Worm (Caenorhabditis elegans) whole organism, L3 larva: ENCODE results near the gene fbxa-96.

Experiments
- R02D3.7 ChIP-seq: fragments of 150-350 bp; optimal IDR thresholded peaks from 2 replicates; lab custom pipeline; 2014; ENCODE audit warnings: missing biosample characterization, missing genetic modification characterization
- aly-2 ChIP-seq: fragments of 150-350 bp; optimal IDR thresholded peaks from 2 replicates; lab custom pipeline; 2014; ENCODE audit warnings: missing biosample characterization, missing genetic modification characterization
- ama-1 ChIP-seq: fragments of 150-350 bp; optimal IDR thresholded peaks from 2 replicates; lab custom pipeline; 2018
- ceh-16 ChIP-seq: sonication (generic microtip); optimal IDR thresholded peaks from 2 replicates; lab custom pipeline; 2017; ENCODE audit warnings: missing biosample characterization, missing genetic modification characterization
- ceh-28 ChIP-seq: fragments of 150-350 bp; optimal IDR thresholded peaks from 2 replicates; lab custom pipeline; 2014; ENCODE audit warnings: missing biosample characterization, missing genetic modification reagents, missing genetic modification characterization
- ceh-82 ChIP-seq: fragments of 150-350 bp; optimal IDR thresholded peaks from 2 replicates; lab custom pipeline; 2014; ENCODE audit warnings: missing biosample characterization, missing genetic modification characterization
- ceh-9 ChIP-seq: sonication (generic microtip); optimal IDR thresholded peaks from 2 replicates; lab custom pipeline; 2018; ENCODE audit warnings: missing biosample characterization, missing genetic modification characterization
- daf-12 ChIP-seq: fragments of 150-350 bp; optimal IDR thresholded peaks from 2 replicates; lab custom pipeline; 2014; ENCODE audit warnings: missing biosample characterization, missing genetic modification reagents, missing genetic modification characterization
- egl-27 ChIP-seq: sonication (generic microtip); optimal IDR thresholded peaks from 4 replicates; lab custom pipeline; 2017; ENCODE audit warnings: missing biosample characterization, missing genetic modification reagents, missing genetic modification characterization
- egl-5 ChIP-seq: fragments of 150-350 bp; optimal IDR thresholded peaks from 2 replicates; lab custom pipeline; 2017; ENCODE audit warnings: missing biosample characterization, missing genetic modification reagents, missing genetic modification characterization, inconsistent platforms
- elt-1 ChIP-seq: fragments of 150-350 bp; optimal IDR thresholded peaks from 2 replicates; lab custom pipeline; 2014; ENCODE audit warnings: missing biosample characterization, missing genetic modification characterization
- elt-2 ChIP-seq: sonication (generic microtip); optimal IDR thresholded peaks from 2 replicates; lab custom pipeline; 2016; ENCODE audit warnings: missing genetic modification reagents, mild to moderate bottlenecking, missing genetic modification characterization, missing compliant biosample characterization
- elt-3 ChIP-seq, 3 experiments: fragments of 150-350 bp in 1 of 3; sonication (generic microtip) in 2 of 3; optimal IDR thresholded peaks; 2 replicates in 2 of 3; 4 replicates in 1 of 3; lab custom pipeline; 2014 to 2017; ENCODE audit warnings: missing biosample characterization in 3 of 3, missing genetic modification characterization in 3 of 3
- eor-1 ChIP-seq, 2 experiments: fragments of 150-350 bp; optimal IDR thresholded peaks; 2 replicates each; lab custom pipeline; 2014 to 2018; ENCODE audit warnings: missing biosample characterization in 2 of 2, missing genetic modification characterization in 2 of 2
- fkh-10 ChIP-seq: sonication (generic microtip); optimal IDR thresholded peaks from 2 replicates; lab custom pipeline; 2017; ENCODE audit warnings: missing biosample characterization, missing genetic modification reagents, missing genetic modification characterization
- fos-1 ChIP-seq: fragments of 150-350 bp; optimal IDR thresholded peaks from 2 replicates; lab custom pipeline; 2014; ENCODE audit warnings: missing biosample characterization, missing genetic modification characterization
- hmg-11 ChIP-seq: sonication (generic microtip); optimal IDR thresholded peaks from 2 replicates; lab custom pipeline; 2016; ENCODE audit warnings: missing genetic modification characterization, missing compliant biosample characterization
- lin-15B ChIP-seq: fragments of 150-350 bp; optimal IDR thresholded peaks from 2 replicates; lab custom pipeline; 2014; ENCODE audit warnings: missing biosample characterization, missing genetic modification characterization
- lin-39 ChIP-seq: fragments of 150-350 bp; optimal IDR thresholded peaks from 2 replicates; lab custom pipeline; 2018; ENCODE audit warnings: missing biosample characterization, missing genetic modification reagents, missing genetic modification characterization
- mdl-1 ChIP-seq: fragments of 150-350 bp; optimal IDR thresholded peaks from 2 replicates; lab custom pipeline; 2014; ENCODE audit warnings: missing biosample characterization, missing genetic modification characterization
- mml-1 ChIP-seq: fragments of 150-350 bp; sonication (generic microtip); optimal IDR thresholded peaks from 3 replicates; lab custom pipeline; 2014; ENCODE audit warnings: missing biosample characterization, missing genetic modification characterization
- nfya-1 ChIP-seq: sonication (generic microtip); optimal IDR thresholded peaks from 2 replicates; lab custom pipeline; 2017; ENCODE audit warnings: missing genetic modification characterization, mild to moderate bottlenecking, missing compliant biosample characterization, antibody characterized with exemption, moderate library complexity; ENCODE audit not compliant: insufficient read depth
- nhr-11 ChIP-seq: fragments of 150-350 bp; optimal IDR thresholded peaks from 2 replicates; lab custom pipeline; 2014; ENCODE audit warnings: missing biosample characterization, missing genetic modification characterization
- nhr-12 ChIP-seq: fragments of 150-350 bp; optimal IDR thresholded peaks from 2 replicates; lab custom pipeline; 2014; ENCODE audit warnings: missing biosample characterization, missing genetic modification characterization
- nhr-23 ChIP-seq: fragments of 150-350 bp; optimal IDR thresholded peaks from 2 replicates; lab custom pipeline; 2014; ENCODE audit warnings: missing biosample characterization, missing genetic modification reagents, missing genetic modification characterization
- nhr-237 ChIP-seq: fragments of 150-350 bp; optimal IDR thresholded peaks from 2 replicates; lab custom pipeline; 2014; ENCODE audit warnings: missing biosample characterization, missing genetic modification characterization
- nhr-25 ChIP-seq: sonication (generic microtip); optimal IDR thresholded peaks from 2 replicates; lab custom pipeline; 2017; ENCODE audit warnings: missing biosample characterization, missing genetic modification characterization
- nhr-28 ChIP-seq: fragments of 150-350 bp; optimal IDR thresholded peaks from 2 replicates; lab custom pipeline; 2014; ENCODE audit warnings: missing biosample characterization, missing genetic modification characterization
- nhr-43 ChIP-seq: sonication (generic microtip); optimal IDR thresholded peaks from 2 replicates; lab custom pipeline; 2016; ENCODE audit warnings: mild to moderate bottlenecking, missing genetic modification characterization, missing compliant biosample characterization; ENCODE audit not compliant: poor library complexity, severe bottlenecking
- nhr-67 ChIP-seq: fragments of 150-350 bp; optimal IDR thresholded peaks from 2 replicates; lab custom pipeline; 2014; ENCODE audit warnings: missing biosample characterization, missing genetic modification characterization
- nhr-76 ChIP-seq: fragments of 150-350 bp; sonication (generic microtip); optimal IDR thresholded peaks from 5 replicates; lab custom pipeline; 2014; ENCODE audit warnings: missing biosample characterization, missing genetic modification characterization
- nhr-77 ChIP-seq: fragments of 150-350 bp; optimal IDR thresholded peaks from 2 replicates; lab custom pipeline; 2014; ENCODE audit warnings: missing biosample characterization, missing genetic modification characterization
- pha-4 ChIP-seq: fragments of 150-350 bp; optimal IDR thresholded peaks from 2 replicates; lab custom pipeline; 2014; ENCODE audit warnings: missing biosample characterization, missing genetic modification reagents, missing genetic modification characterization
- pqm-1 ChIP-seq: fragments of 150-350 bp; optimal IDR thresholded peaks from 2 replicates; lab custom pipeline; 2017; ENCODE audit warnings: missing biosample characterization, missing genetic modification characterization, inconsistent platforms
- sea-2 ChIP-seq: fragments of 150-350 bp; sonication (generic microtip); optimal IDR thresholded peaks from 4 replicates; lab custom pipeline; 2014; ENCODE audit warnings: missing biosample characterization, missing genetic modification reagents, missing genetic modification characterization
- skn-1 ChIP-seq: fragments of 150-350 bp; optimal IDR thresholded peaks from 2 replicates; lab custom pipeline; 2014; ENCODE audit warnings: missing biosample characterization, missing genetic modification characterization
- snpc-4 ChIP-seq: fragments of 150-350 bp; optimal IDR thresholded peaks from 2 replicates; lab custom pipeline; 2014; ENCODE audit warnings: missing biosample characterization, missing genetic modification characterization
- tbx-2 ChIP-seq: sonication (generic microtip); optimal IDR thresholded peaks from 2 replicates; lab custom pipeline; 2016; ENCODE audit warnings: mild to moderate bottlenecking, missing genetic modification characterization, missing compliant biosample characterization
- unc-39 ChIP-seq: sonication (generic microtip); optimal IDR thresholded peaks from 4 replicates; lab custom pipeline; 2017; ENCODE audit warnings: missing biosample characterization, missing genetic modification characterization
- zag-1 ChIP-seq: fragments of 150-350 bp; optimal IDR thresholded peaks from 2 replicates; lab custom pipeline; 2014; ENCODE audit warnings: missing biosample characterization, missing genetic modification characterization

Gene fbxa-96

DNA sequence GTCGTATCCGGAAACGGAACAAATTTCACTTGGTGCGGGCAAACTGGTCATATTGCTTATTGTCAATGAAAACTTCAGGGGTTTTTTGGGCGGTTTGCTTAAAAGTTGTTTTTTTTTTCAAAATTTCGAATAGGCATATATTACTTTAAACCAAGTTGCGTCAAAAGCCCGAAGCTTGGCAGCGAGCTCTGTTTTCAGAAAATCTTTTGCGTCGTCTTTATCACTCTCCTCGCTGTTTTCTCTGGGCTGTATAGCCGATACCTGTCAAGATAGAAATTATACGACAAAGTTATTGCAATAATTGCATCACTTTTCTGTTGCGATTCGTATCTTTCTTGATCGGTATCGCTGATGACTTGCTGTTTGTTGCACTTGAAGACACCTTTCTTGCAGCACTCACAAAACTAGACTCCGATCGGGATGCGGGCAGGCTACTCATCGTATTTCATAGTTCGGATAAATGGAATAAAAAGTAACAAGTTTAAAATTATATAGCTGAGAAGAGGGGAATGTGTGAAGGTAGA is 15.9 kb upstream of the fbxa-96 start, which contains the start of the genes H40L08.3 and H40L08.9 (continued):
- TF ChIP-seq pha-4 (tag; lab: Kevin White, UChicago) = no peak
- TF ChIP-seq aly-2 (tag; lab: Kevin White, UChicago) = no peak
- no peak for TF ChIP-seq ceh-16 (tag; lab: Kevin White, UChicago)
- no peak for TF ChIP-seq ceh-9
- no peak for TF ChIP-seq lin-15B (tag; lab: Kevin White, UChicago)
- TF ChIP-seq nhr-43 (tag; lab: Kevin White, UChicago) = peak; percentile 42
- peak; percentile 97 for TF ChIP-seq ama-1
- no peak for TF ChIP-seq nfya-1 (tag; lab: Kevin White, UChicago)
- TF ChIP-seq egl-5 (tag; lab: Kevin White, UChicago) = no peak
- TF ChIP-seq ceh-82 (tag; lab: Kevin White, UChicago) = no peak
- no peak for TF ChIP-seq R02D3.7 (tag; lab: Kevin White, UChicago)
- no peak for TF ChIP-seq nhr-77
- TF ChIP-seq nhr-237 (tag; lab: Kevin White, UChicago) = no peak
- no peak for TF ChIP-seq nhr-76 (tag; lab: Kevin White, UChicago)
- peak in 2 of 3 experiments; percentile 7 to 54 for TF ChIP-seq elt-3 (tag; optimal IDR thresholded peaks at IDR 0.05; lab: Kevin White, UChicago)
- TF ChIP-seq fos-1 (tag; lab: Kevin White, UChicago) = no peak
- no peak for TF ChIP-seq ceh-28 (tag; lab: Kevin White, UChicago)
- TF ChIP-seq pqm-1 = no peak
- TF ChIP-seq sea-2 (GFP tag; lab: Kevin White, UChicago) = no peak
- TF ChIP-seq, all 47 proteins: peak for 7

DNA sequence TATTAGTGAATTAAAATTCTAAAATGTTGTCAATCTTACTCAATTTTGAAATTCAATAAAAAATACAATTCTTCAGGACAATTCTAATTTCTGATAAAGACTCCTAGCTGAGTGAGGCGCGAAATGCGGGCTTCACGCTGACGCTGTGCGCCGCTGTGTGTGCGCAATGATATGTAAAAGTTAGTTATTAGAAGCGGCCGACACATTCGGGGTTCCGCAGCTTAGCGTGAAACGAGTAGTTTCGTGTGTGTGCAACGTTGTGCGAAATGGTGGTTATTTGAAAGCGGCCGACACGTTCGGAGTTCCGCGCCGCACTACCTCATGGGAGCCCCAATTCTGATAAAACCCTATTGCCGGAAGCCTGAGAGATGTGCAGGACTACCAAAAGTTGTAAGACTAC is 15.0 kb upstream of the fbxa-96 start:
- no peak for TF ChIP-seq tbx-2 (tag; lab: Kevin White, UChicago)
- no peak for TF ChIP-seq R02D3.7 (tag; lab: Kevin White, UChicago)
- no peak for TF ChIP-seq nhr-237 (tag; lab: Kevin White, UChicago)
- TF ChIP-seq nhr-12 (tag; lab: Kevin White, UChicago) = no peak
- no peak for TF ChIP-seq nhr-28 (tag; lab: Kevin White, UChicago)
- TF ChIP-seq elt-1 (tag; lab: Kevin White, UChicago) = no peak
- TF ChIP-seq fkh-10 (GFP tag; lab: Kevin White, UChicago) = no peak

DNA sequence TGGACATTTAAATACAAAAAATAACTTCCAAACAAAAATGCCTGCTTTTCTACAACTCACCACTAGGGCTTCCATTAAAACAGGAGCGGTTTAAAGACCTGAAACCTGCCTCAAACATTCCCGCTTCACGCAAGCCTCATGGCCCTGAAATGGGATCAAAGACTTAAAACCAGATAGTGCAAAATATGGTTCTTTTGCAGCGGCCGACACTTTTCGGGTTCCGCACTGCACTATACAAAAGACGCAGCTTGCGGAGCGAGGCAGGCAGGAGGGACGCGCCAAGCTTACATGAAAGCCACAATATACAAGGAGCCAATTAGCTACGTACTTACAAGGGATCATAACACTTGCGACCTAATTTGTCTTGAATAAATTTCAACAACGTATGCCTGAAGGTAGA is 13.3 kb upstream of the fbxa-96 start:
- TF ChIP-seq ceh-82 (tag; lab: Kevin White, UChicago) = no peak
- TF ChIP-seq mdl-1 (tag; lab: Kevin White, UChicago) = no peak
- TF ChIP-seq snpc-4 (tag; lab: Kevin White, UChicago) = peak; percentile 2
- no peak for TF ChIP-seq elt-1 (tag; lab: Kevin White, UChicago)

DNA sequence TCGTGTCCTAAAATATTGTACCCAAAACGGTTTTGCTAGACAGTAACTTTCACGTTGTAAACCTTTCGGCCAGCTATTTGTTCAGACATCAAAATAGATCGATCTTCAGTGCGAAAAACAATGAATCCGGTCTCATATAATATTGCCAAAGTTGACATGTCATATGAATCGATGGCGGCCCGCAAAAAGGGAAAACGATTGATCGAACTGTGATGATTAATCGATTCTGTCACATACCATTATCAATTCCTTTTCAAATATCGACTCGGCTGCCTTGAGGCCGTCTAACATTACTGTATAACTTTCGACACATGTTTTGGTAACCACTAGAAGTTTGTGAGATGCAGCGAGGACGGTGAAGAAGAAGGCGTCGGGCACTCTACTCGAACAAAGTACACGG is 12.7 kb upstream of the fbxa-96 start:
- TF ChIP-seq nhr-25 (tag; lab: Kevin White, UChicago) = peak; percentile 60
- no peak for TF ChIP-seq nhr-77
- TF ChIP-seq elt-2 = no peak
- peak; percentile 65 for TF ChIP-seq nhr-23 (tag; lab: Kevin White, UChicago)
- no peak for TF ChIP-seq nhr-11 (tag; lab: Kevin White, UChicago)
- peak; percentile 52 for TF ChIP-seq nhr-43 (tag; lab: Kevin White, UChicago)
- TF ChIP-seq ceh-28 (tag; lab: Kevin White, UChicago) = peak; percentile 69

DNA sequence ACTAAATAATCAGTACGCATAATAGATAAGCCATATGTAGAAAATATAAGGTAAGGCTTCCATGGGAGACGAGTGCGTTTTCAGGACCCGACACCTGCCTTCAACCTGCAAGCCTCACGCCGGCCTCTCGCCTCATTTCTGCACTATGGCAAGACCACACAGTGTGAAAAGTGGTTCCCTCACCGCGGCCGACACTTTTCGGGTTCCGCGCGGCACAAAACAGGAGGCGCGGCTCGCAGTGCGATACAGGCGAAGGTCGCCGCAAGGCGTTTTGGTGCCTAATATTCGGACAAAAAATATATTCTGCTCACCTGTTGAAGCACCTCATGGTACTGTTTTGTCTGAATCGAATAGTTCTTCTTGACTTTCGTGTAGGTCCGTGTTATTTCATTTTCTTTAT is 9.9 kb upstream of the fbxa-96 start:
- TF ChIP-seq ama-1 (no peak), zag-1 (no peak), R02D3.7 (tag; lab: Kevin White, UChicago) (no peak), elt-2 (no peak), nhr-28 (tag; lab: Kevin White, UChicago) (no peak), unc-39 (tag; lab: Kevin White, UChicago) (no peak), lin-39 (tag; lab: Kevin White, UChicago) (no peak), skn-1 (no peak), nhr-67 (tag; lab: Kevin White, UChicago) (no peak), hmg-11 (tag; lab: Kevin White, UChicago) (no peak), fkh-10 (GFP tag; lab: Kevin White, UChicago) (no peak), nhr-11 (tag; lab: Kevin White, UChicago) (no peak), lin-15B (tag; lab: Kevin White, UChicago) (no peak), daf-12 (tag; lab: Kevin White, UChicago) (no peak), egl-27 (tag; lab: Kevin White, UChicago) (no peak), eor-1 (tag; optimal IDR thresholded peaks at IDR 0.05; lab: Kevin White, UChicago) (no peak), mml-1 (no peak), ceh-9 (no peak), mdl-1 (tag; lab: Kevin White, UChicago) (no peak), ceh-28 (tag; lab: Kevin White, UChicago) (no peak)
